Fruit fly (Drosophila melanogaster) whole organism, adult: Measurements from ENCODE around the gene Sirt6.

Experiments used
- CG11617 ChIP-seq: fragments of 200-800 bp; sonication (Bioruptor generic); optimal IDR thresholded peaks from 2 replicates; lab custom pipeline; 2017; ENCODE audit warnings: mild to moderate bottlenecking, missing biosample characterization, missing genetic modification reagents, missing genetic modification characterization
- CG12768 ChIP-seq: fragments of 200-800 bp; sonication (Bioruptor generic); optimal IDR thresholded peaks from 2 replicates; lab custom pipeline; 2017; ENCODE audit warnings: missing biosample characterization, missing genetic modification characterization, mild to moderate bottlenecking, moderate library complexity, missing genetic modification reagents
- CG14711 ChIP-seq: fragments of 200-800 bp; sonication (Bioruptor generic); optimal IDR thresholded peaks from 2 replicates; lab custom pipeline; 2018; ENCODE audit warnings: missing biosample characterization, mild to moderate bottlenecking, missing genetic modification characterization, moderate library complexity
- CG1620 ChIP-seq: fragments of 200-800 bp; sonication (Bioruptor generic); optimal IDR thresholded peaks from 2 replicates; lab custom pipeline; 2016; ENCODE audit warnings: missing biosample characterization, missing genetic modification characterization
- CG33017 ChIP-seq: fragments of 200-800 bp; sonication (Bioruptor generic); optimal IDR thresholded peaks from 2 replicates; lab custom pipeline; 2018; ENCODE audit warnings: missing biosample characterization, mild to moderate bottlenecking, missing genetic modification characterization, moderate library complexity
- CG5204 ChIP-seq: fragments of 200-800 bp; sonication (Bioruptor generic); optimal IDR thresholded peaks from 2 replicates; lab custom pipeline; 2016; ENCODE audit warnings: missing biosample characterization, missing genetic modification characterization
- CG7045 ChIP-seq: fragments of 200-800 bp; sonication (Bioruptor generic); optimal IDR thresholded peaks from 2 replicates; lab custom pipeline; 2017; ENCODE audit warnings: missing biosample characterization, mild to moderate bottlenecking, missing genetic modification characterization
- CG7101 ChIP-seq: fragments of 200-800 bp; sonication (Bioruptor generic); optimal IDR thresholded peaks from 2 replicates; lab custom pipeline; 2018; ENCODE audit warnings: missing biosample characterization, mild to moderate bottlenecking, missing genetic modification characterization, moderate library complexity
- Clk ChIP-seq: fragments of 200-800 bp; sonication (Bioruptor generic); optimal IDR thresholded peaks from 2 replicates; lab custom pipeline; 2017; ENCODE audit warnings: missing biosample characterization, missing genetic modification characterization
- Crg-1 ChIP-seq: fragments of 200-800 bp; sonication (Bioruptor generic); optimal IDR thresholded peaks from 2 replicates; lab custom pipeline; 2016; ENCODE audit warnings: missing biosample characterization, missing genetic modification characterization
- Hr96 ChIP-seq: fragments of 200-800 bp; sonication (Bioruptor generic); optimal IDR thresholded peaks from 2 replicates; lab custom pipeline; 2016; ENCODE audit warnings: missing biosample characterization, missing genetic modification characterization
- Mnt ChIP-seq: fragments of 200-800 bp; sonication (Bioruptor generic); optimal IDR thresholded peaks from 2 replicates; lab custom pipeline; 2016; ENCODE audit warnings: missing biosample characterization, mild to moderate bottlenecking, missing genetic modification characterization
- bab1 ChIP-seq: fragments of 200-800 bp; sonication (Bioruptor generic); optimal IDR thresholded peaks from 3 replicates; lab custom pipeline; 2019; ENCODE audit warnings: missing biosample characterization, mild to moderate bottlenecking, missing genetic modification characterization, moderate library complexity
- cic ChIP-seq: fragments of 200-800 bp; sonication (Bioruptor generic); optimal IDR thresholded peaks from 2 replicates; lab custom pipeline; 2017; ENCODE audit warnings: missing biosample characterization, mild to moderate bottlenecking, missing genetic modification characterization, moderate library complexity
- cnc ChIP-seq, 2 experiments: fragments of >200 bp; optimal IDR thresholded peaks; 2 replicates each; lab custom pipeline; 2017
- kay ChIP-seq: fragments of 200-800 bp; sonication (Bioruptor generic); peaks from one replicate; lab custom pipeline; 2016; ENCODE audit warnings: missing biosample characterization, missing genetic modification characterization, borderline replicate concordance
- ovo ChIP-seq: fragments of 200-800 bp; sonication (Bioruptor generic); optimal IDR thresholded peaks from 2 replicates; lab custom pipeline; 2016; ENCODE audit warnings: missing biosample characterization, missing genetic modification characterization
- pad ChIP-seq: fragments of 200-800 bp; sonication (Bioruptor generic); optimal IDR thresholded peaks from 3 replicates; lab custom pipeline; 2017; ENCODE audit warnings: missing biosample characterization, missing genetic modification characterization, mild to moderate bottlenecking, moderate library complexity, missing genetic modification reagents
- tj ChIP-seq: fragments of 200-800 bp; sonication (Bioruptor generic); optimal IDR thresholded peaks from 3 replicates; lab custom pipeline; 2017; ENCODE audit warnings: missing biosample characterization, mild to moderate bottlenecking, missing genetic modification characterization, moderate library complexity
- toe ChIP-seq: fragments of 200-800 bp; sonication (Bioruptor generic); optimal IDR thresholded peaks from 2 replicates; lab custom pipeline; 2016; ENCODE audit warnings: missing biosample characterization, missing genetic modification characterization

Gene Sirt6

dm6 chr3R:10213430-10213829 is 48.2 kb downstream of the Sirt6 start:
- TF ChIP-seq bab1 (GFP tag; lab: Kevin White, UChicago) (peak; percentile 72), Clk (GFP tag; lab: Kevin White, UChicago) (peak; percentile 62), Hr96 (GFP tag; lab: Kevin White, UChicago) (no peak), CG1620 (no peak), Crg-1 (GFP tag; lab: Kevin White, UChicago) (peak; percentile 19), CG12768 (GFP tag; lab: Kevin White, UChicago) (peak; percentile 87), cic (peak; percentile 20), toe (GFP tag; lab: Kevin White, UChicago) (peak; percentile 30), Mnt (GFP tag; lab: Kevin White, UChicago) (no peak), pad (peak; percentile 29), kay (GFP tag; lab: Kevin White, UChicago) (peak; percentile 59), CG7101 (tag; lab: Kevin White, UChicago) (peak; percentile 78), CG14711 (tag; lab: Kevin White, UChicago) (peak; percentile 72), ovo (GFP tag; lab: Kevin White, UChicago) (no peak), CG7045 (GFP tag; lab: Kevin White, UChicago) (peak; percentile 90), CG5204 (GFP tag; lab: Kevin White, UChicago) (peak; percentile 15), cnc (optimal IDR thresholded peaks at IDR 0.05; lab: Kevin White, UChicago) (no peak), CG33017 (tag; lab: Kevin White, UChicago) (peak; percentile 89), tj (GFP tag; lab: Kevin White, UChicago) (peak; percentile 28), CG11617 (GFP tag; lab: Kevin White, UChicago) (peak; percentile 57)

DNA sequence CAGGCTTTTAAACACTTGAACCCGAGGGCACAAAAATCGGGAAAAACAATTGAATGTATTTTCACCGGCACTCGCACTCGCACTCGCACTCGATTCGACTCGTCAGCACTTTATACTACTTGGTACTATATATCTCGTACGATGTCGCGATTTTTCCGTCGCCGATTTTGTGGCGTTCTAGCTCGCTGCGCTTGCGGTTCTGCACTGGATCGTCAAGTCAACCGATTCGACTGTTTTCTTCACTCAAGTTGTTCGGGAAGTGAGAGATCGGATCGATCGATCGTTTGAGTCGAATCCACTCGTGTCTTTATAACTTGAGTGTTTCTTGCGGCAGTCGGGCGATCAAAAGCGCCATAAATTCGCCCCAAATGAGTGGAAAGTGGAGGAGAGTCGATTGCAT is 48.9 kb downstream of the Sirt6 start, which contains the start of gene Timp:
Gene Timp (minus strand): TSS at position 209 of the 400 bp plus-strand sequence.
- TF ChIP-seq cic (peak; percentile 32), Mnt (GFP tag; lab: Kevin White, UChicago) (peak; percentile 21), CG14711 (tag; lab: Kevin White, UChicago) (no peak), CG12768 (GFP tag; lab: Kevin White, UChicago) (peak; percentile 54), Hr96 (GFP tag; lab: Kevin White, UChicago) (peak; percentile 20), CG7101 (tag; lab: Kevin White, UChicago) (no peak), Clk (GFP tag; lab: Kevin White, UChicago) (no peak), ovo (GFP tag; lab: Kevin White, UChicago) (no peak), Crg-1 (GFP tag; lab: Kevin White, UChicago) (no peak), tj (GFP tag; lab: Kevin White, UChicago) (peak; percentile 97), CG1620 (no peak), CG11617 (GFP tag; lab: Kevin White, UChicago) (no peak), bab1 (GFP tag; lab: Kevin White, UChicago) (peak; percentile 30), toe (GFP tag; lab: Kevin White, UChicago) (no peak), kay (GFP tag; lab: Kevin White, UChicago) (no peak), cnc (optimal IDR thresholded peaks at IDR 0.05; lab: Kevin White, UChicago) (no peak), CG33017 (tag; lab: Kevin White, UChicago) (no peak), pad (no peak), CG5204 (GFP tag; lab: Kevin White, UChicago) (no peak), CG7045 (GFP tag; lab: Kevin White, UChicago) (no peak)

DNA sequence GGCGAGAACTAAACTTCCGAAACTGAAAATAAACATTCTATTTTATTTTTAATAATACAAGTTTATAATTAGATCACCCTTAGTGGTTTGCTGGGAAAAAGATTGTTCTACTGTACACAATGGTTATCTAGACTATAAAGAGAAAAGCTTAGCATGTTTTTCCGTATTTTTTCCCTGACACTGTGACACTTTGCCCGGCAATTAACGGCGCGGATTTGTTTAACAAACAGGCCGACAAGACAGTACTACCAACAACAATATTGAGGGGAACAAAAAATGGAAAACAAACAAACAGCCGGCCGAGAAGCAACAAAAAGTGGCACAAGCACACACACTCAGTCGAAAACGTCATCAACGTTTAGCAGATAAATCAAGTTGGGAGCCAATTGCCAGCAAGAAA is 54.9 kb downstream of the Sirt6 start:
- TF ChIP-seq kay (GFP tag; lab: Kevin White, UChicago), result peak; percentile 69
- no peak for TF ChIP-seq Mnt (GFP tag; lab: Kevin White, UChicago)
- TF ChIP-seq Clk (GFP tag; lab: Kevin White, UChicago), result no peak
